Fruit fly (Drosophila melanogaster): Measurements from ENCODE around the gene CG44227.

dm6 chr3R:8705323-8706097 lies 20.5 kb upstream of the CG44227 start:
- TF ChIP-seq CTCF (optimal IDR thresholded peaks at IDR 0.05): no peak
- TF ChIP-seq CG8478 (optimal IDR thresholded peaks at IDR 0.05): no peak
